Worm (Caenorhabditis elegans) whole organism, L4 larva: Measurements from ENCODE around the gene mes-6.

Experiments used
- F44E2.7 ChIP-seq: fragments of 200-800 bp; sonication (Bioruptor generic); IDR thresholded peaks from 2 replicates; pipeline ENCODE4 v2.1.2; 2022; ENCODE audit warnings: missing genetic modification characterization, missing compliant biosample characterization
- F49E8.2 ChIP-seq: sonication (generic microtip); optimal IDR thresholded peaks from 2 replicates; lab custom pipeline; 2016; ENCODE audit warnings: missing compliant biosample characterization, mild to moderate bottlenecking, missing genetic modification characterization, borderline replicate concordance
- T26A8.4 ChIP-seq: fragments of 200-800 bp; sonication (Bioruptor generic); IDR thresholded peaks from 2 replicates; pipeline ENCODE4 v1.3.6; 2022; ENCODE audit warnings: missing genetic modification characterization, missing compliant biosample characterization
- Y105C5A.15 ChIP-seq: fragments of 200-800 bp; sonication (Bioruptor generic); IDR thresholded peaks from 2 replicates; pipeline ENCODE4 v1.3.6; 2022; ENCODE audit warnings: missing genetic modification characterization, missing compliant biosample characterization
- Y75B8A.6 ChIP-seq: fragments of 200-800 bp; sonication (Bioruptor generic); IDR thresholded peaks from 2 replicates; pipeline ENCODE4 v1.3.6; 2022; ENCODE audit warnings: missing genetic modification reagents, missing genetic modification characterization, missing compliant biosample characterization
- ceh-20 ChIP-seq: fragments of 200-800 bp; sonication (Bioruptor generic); IDR thresholded peaks from 2 replicates; pipeline ENCODE4 v1.3.6; 2022; ENCODE audit warnings: missing genetic modification reagents, missing genetic modification characterization, missing compliant biosample characterization
- daf-12 ChIP-seq: fragments of 150-350 bp; optimal IDR thresholded peaks from 2 replicates; lab custom pipeline; 2014; ENCODE audit warnings: missing biosample characterization, missing genetic modification reagents, missing genetic modification characterization
- daf-16 ChIP-seq, 3 experiments: sonication (generic microtip); optimal IDR thresholded peaks; 2 replicates each; lab custom pipeline; 2016 to 2017; ENCODE audit warnings: missing genetic modification characterization in 3 of 3, missing genetic modification reagents in 3 of 3, mild to moderate bottlenecking in 2 of 3, missing compliant biosample characterization in 2 of 3, missing biosample characterization in 1 of 3, moderate library complexity in 1 of 3
- dmd-6 ChIP-seq: fragments of 200-800 bp; sonication (Bioruptor generic); IDR thresholded peaks from 2 replicates; pipeline ENCODE4 v1.3.6; 2022; ENCODE audit warnings: missing genetic modification reagents, missing genetic modification characterization, missing compliant biosample characterization
- dmd-8 ChIP-seq: fragments of 200-800 bp; sonication (Bioruptor generic); IDR thresholded peaks from 2 replicates; pipeline ENCODE4 v1.3.6; 2022; ENCODE audit warnings: missing genetic modification characterization, missing compliant biosample characterization
- dpl-1 ChIP-seq: fragments of 150-350 bp; optimal IDR thresholded peaks from 2 replicates; lab custom pipeline; 2014; ENCODE audit warnings: missing biosample characterization, missing genetic modification reagents, missing genetic modification characterization
- hlh-11 ChIP-seq: fragments of 200-800 bp; sonication (Bioruptor generic); optimal IDR thresholded peaks from 2 replicates; lab custom pipeline; 2018; ENCODE audit warnings: mild to moderate bottlenecking, missing genetic modification characterization, missing compliant biosample characterization
- hlh-30 ChIP-seq: sonication (generic microtip); optimal IDR thresholded peaks from 2 replicates; lab custom pipeline; 2017; ENCODE audit warnings: antibody characterized with exemption, mild to moderate bottlenecking, missing genetic modification characterization, missing compliant biosample characterization; ENCODE audit not compliant: insufficient read depth
- hmg-1.1 ChIP-seq: fragments of 200-800 bp; sonication (Bioruptor generic); IDR thresholded peaks from 2 replicates; pipeline ENCODE4 v1.3.6; 2022; ENCODE audit warnings: missing genetic modification reagents, missing genetic modification characterization, missing compliant biosample characterization
- lim-7 ChIP-seq: fragments of 200-800 bp; sonication (Bioruptor generic); IDR thresholded peaks from 2 replicates; pipeline ENCODE4 v1.3.6; 2022; ENCODE audit warnings: missing genetic modification characterization, missing compliant biosample characterization
- lin-1 ChIP-seq: fragments of 200-800 bp; sonication (Bioruptor generic); IDR thresholded peaks from 2 replicates; pipeline ENCODE4 v1.3.6; 2022; ENCODE audit warnings: missing genetic modification reagents, missing genetic modification characterization, missing compliant biosample characterization
- lin-15B ChIP-seq: fragments of 150-350 bp; sonication (generic microtip); optimal IDR thresholded peaks from 3 replicates; lab custom pipeline; 2014; ENCODE audit warnings: missing biosample characterization, missing genetic modification characterization
- lin-29 ChIP-seq: fragments of 200-800 bp; sonication (Bioruptor generic); IDR thresholded peaks from 2 replicates; pipeline ENCODE4 v1.3.6; 2022; ENCODE audit warnings: missing genetic modification reagents, missing genetic modification characterization, missing compliant biosample characterization
- madf-9 ChIP-seq: fragments of 200-800 bp; sonication (Bioruptor generic); conservative IDR thresholded peaks from 2 replicates; pipeline ENCODE4 v1.3.6; 2022; ENCODE audit warnings: missing genetic modification reagents, missing genetic modification characterization, missing compliant biosample characterization
- mdt-29 ChIP-seq: fragments of 200-800 bp; sonication (Bioruptor generic); IDR thresholded peaks from 2 replicates; pipeline ENCODE4 v1.3.6; 2022; ENCODE audit warnings: missing genetic modification reagents, missing genetic modification characterization, missing compliant biosample characterization
- mep-1 ChIP-seq: fragments of 150-350 bp; sonication (generic microtip); optimal IDR thresholded peaks from 3 replicates; lab custom pipeline; 2014; ENCODE audit warnings: missing biosample characterization, missing genetic modification characterization
- nhr-10 ChIP-seq: fragments of 150-350 bp; optimal IDR thresholded peaks from 2 replicates; lab custom pipeline; 2014; ENCODE audit warnings: missing biosample characterization, missing genetic modification characterization
- nhr-102 ChIP-seq: sonication (generic microtip); optimal IDR thresholded peaks from 2 replicates; lab custom pipeline; 2016; ENCODE audit warnings: mild to moderate bottlenecking, missing genetic modification characterization, moderate library complexity, missing compliant biosample characterization
- nhr-11 ChIP-seq: fragments of 150-350 bp; optimal IDR thresholded peaks from 2 replicates; lab custom pipeline; 2014; ENCODE audit warnings: missing biosample characterization, missing genetic modification characterization
- nhr-25 ChIP-seq: sonication (generic microtip); optimal IDR thresholded peaks from 2 replicates; lab custom pipeline; 2017; ENCODE audit warnings: missing genetic modification characterization, mild to moderate bottlenecking, missing compliant biosample characterization, antibody characterized with exemption, moderate library complexity, borderline replicate concordance; ENCODE audit not compliant: insufficient read depth
- nhr-41 ChIP-seq: fragments of 200-800 bp; sonication (Bioruptor generic); IDR thresholded peaks from 2 replicates; pipeline ENCODE4 v1.3.6; 2022; ENCODE audit warnings: missing genetic modification reagents, missing genetic modification characterization, missing compliant biosample characterization
- nhr-6 ChIP-seq: fragments of 150-350 bp; optimal IDR thresholded peaks from 2 replicates; lab custom pipeline; 2014; ENCODE audit warnings: missing biosample characterization, missing genetic modification characterization
- pha-4 ChIP-seq, 2 experiments: fragments of 150-350 bp in 1 of 2; fragments of 200-800 bp in 1 of 2; sonication (Bioruptor generic) in 1 of 2; IDR thresholded peaks in 1 of 2; optimal IDR thresholded peaks in 1 of 2; 2 replicates each; pipeline versions ENCODE4 v1.3.6 to Lab custom; 2014 to 2022; ENCODE audit warnings: missing genetic modification characterization in 2 of 2, missing genetic modification reagents in 2 of 2, missing biosample characterization in 1 of 2, missing compliant biosample characterization in 1 of 2
- rbr-2 ChIP-seq: sonication (generic microtip); optimal IDR thresholded peaks from 2 replicates; lab custom pipeline; 2016; ENCODE audit warnings: missing genotype, missing genetic modification characterization, missing compliant biosample characterization
- skn-1 ChIP-seq: fragments of 150-350 bp; optimal IDR thresholded peaks from 2 replicates; lab custom pipeline; 2014; ENCODE audit warnings: missing biosample characterization, missing genetic modification characterization
- tra-1 ChIP-seq: fragments of 200-800 bp; sonication (Bioruptor generic); IDR thresholded peaks from 2 replicates; pipeline ENCODE4 v1.3.6; 2022; ENCODE audit warnings: missing genetic modification reagents, missing genetic modification characterization, missing compliant biosample characterization
- unc-62 ChIP-seq, 3 experiments: fragments of 150-350 bp in 1 of 3; sonication (generic microtip); optimal IDR thresholded peaks in 2 of 3; peaks in 1 of 3; 1 replicate in 1 of 3; 2 replicates in 2 of 3; lab custom pipeline; 2014 to 2017; ENCODE audit warnings: missing biosample characterization in 3 of 3, missing genetic modification characterization in 3 of 3, missing genetic modification reagents in 3 of 3, missing genotype in 1 of 3
- zip-11 ChIP-seq: fragments of 200-800 bp; sonication (Bioruptor generic); IDR thresholded peaks from 2 replicates; pipeline ENCODE4 v1.3.6; 2022; ENCODE audit warnings: missing genetic modification characterization, missing compliant biosample characterization

The mes-6 gene

DNA sequence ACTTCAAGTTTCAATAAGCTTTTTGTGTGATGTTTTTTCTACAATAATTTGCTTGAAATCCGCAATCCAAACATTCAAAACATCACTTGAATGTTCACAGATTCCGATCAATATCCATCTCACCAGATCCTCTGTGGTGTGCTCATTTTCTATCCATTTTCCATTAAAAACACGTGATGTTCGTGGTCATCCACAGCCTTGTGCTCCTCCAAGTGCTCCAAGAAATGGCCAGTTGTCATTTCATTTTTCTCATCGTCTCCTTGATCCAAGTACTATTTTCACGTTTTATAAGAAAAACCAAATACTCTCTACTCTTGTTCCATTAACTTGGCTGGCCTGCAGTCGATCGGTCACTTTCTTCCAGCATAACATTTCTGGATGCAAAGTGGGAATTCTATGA, 34.9 kb upstream of the mes-6 start:
- TF ChIP-seq tra-1 (GFP tag; lab: Robert Waterston, UW) (no peak), hmg-1.1 (GFP tag; lab: Robert Waterston, UW) (0 out of 2 replicates have a peak, but pooled peaks have one; percentile 20), nhr-11 (tag; lab: Kevin White, UChicago) (peak; percentile 30), daf-16 (GFP tag; optimal IDR thresholded peaks at IDR 0.05; lab: Kevin White, UChicago) (peak in 1 of 2 experiments; percentile 14), daf-16 (tag; optimal IDR thresholded peaks at IDR 0.05; lab: Kevin White, UChicago) (no peak), Y75B8A.6 (GFP tag; lab: Robert Waterston, UW) (no peak), pha-4 (GFP tag; IDR thresholded peaks at IDR 0.05; lab: Robert Waterston, UW) (no peak), pha-4 (tag; optimal IDR thresholded peaks at IDR 0.05; lab: Kevin White, UChicago) (no peak), skn-1 (tag; lab: Kevin White, UChicago) (no peak), lin-15B (tag; lab: Kevin White, UChicago) (no peak), nhr-25 (tag; lab: Kevin White, UChicago) (no peak), madf-9 (GFP tag; lab: Robert Waterston, UW) (no peak), F44E2.7 (GFP tag; lab: Robert Waterston, UW) (no peak), daf-12 (tag; lab: Kevin White, UChicago) (no peak), hlh-30 (tag; lab: Kevin White, UChicago) (no peak), nhr-102 (tag; lab: Kevin White, UChicago) (no peak), lin-29 (GFP tag; lab: Robert Waterston, UW) (no peak), ceh-20 (GFP tag; lab: Robert Waterston, UW) (no peak), T26A8.4 (GFP tag; lab: Robert Waterston, UW) (no peak), lin-1 (no peak), hlh-11 (tag; lab: Kevin White, UChicago) (peak; percentile 8), unc-62 (GFP tag; optimal IDR thresholded peaks at IDR 0.05 in 1 of 2; lab: Kevin White, UChicago) (no peak), unc-62 (tag; optimal IDR thresholded peaks at IDR 0.05; lab: Kevin White, UChicago) (no peak), nhr-41 (GFP tag; lab: Robert Waterston, UW) (no peak), F49E8.2 (tag; lab: Kevin White, UChicago) (no peak)

DNA sequence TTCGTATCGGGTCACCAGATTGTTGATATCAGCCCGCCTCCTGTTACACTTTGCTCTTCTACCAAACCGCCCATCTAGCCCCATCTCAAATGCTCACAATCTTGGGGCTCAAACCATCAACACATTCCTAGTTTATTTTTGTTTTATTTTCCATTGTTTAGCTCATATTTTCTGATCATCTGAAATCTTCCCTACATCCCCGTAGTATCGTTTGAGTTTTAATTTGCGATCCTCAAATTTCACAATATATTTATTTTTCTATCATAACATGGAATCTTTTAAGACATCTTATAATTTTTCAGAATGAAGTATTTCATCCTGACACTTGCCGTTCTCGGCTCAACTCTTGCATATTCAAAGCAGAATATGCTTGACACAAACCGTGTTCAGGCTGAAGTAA, 34.2 kb upstream of the mes-6 start, which contains the start of gene spp-10:
TSS of gene spp-10 (plus strand) at position 301 of the 400 bp plus-strand sequence.
- TF ChIP-seq dmd-8 (GFP tag; lab: Robert Waterston, UW) (no peak), daf-16 (GFP tag; optimal IDR thresholded peaks at IDR 0.05; lab: Kevin White, UChicago) (peak in 1 of 2 experiments; percentile 3), daf-16 (tag; optimal IDR thresholded peaks at IDR 0.05; lab: Kevin White, UChicago) (no peak)

DNA sequence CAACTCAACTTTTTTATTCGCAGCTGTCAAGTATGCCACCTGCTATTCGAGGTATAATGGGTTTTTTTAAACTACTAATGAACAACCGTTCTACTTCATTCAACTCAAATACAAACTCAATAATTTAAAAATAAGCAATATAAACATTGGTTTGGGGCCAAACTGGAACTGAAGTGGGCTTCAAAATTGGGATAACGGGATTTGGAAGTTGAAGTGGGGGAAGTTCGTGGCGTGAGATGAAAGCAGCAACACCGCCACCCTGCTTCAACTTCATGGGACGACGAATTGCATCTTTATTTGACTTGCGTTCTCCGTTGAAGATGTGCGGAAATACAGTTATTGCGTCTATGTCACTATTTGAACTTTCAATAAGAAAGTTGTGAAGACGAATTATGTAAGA, 32.6 kb upstream of the mes-6 start:
- no peak for TF ChIP-seq dpl-1 (GFP tag; lab: Kevin White, UChicago)
- TF ChIP-seq Y105C5A.15 = no peak
- no peak for TF ChIP-seq rbr-2 (tag; lab: Kevin White, UChicago)
- no peak for TF ChIP-seq zip-11 (GFP tag; lab: Robert Waterston, UW)
- no peak for TF ChIP-seq nhr-6 (tag; lab: Kevin White, UChicago)
- no peak for TF ChIP-seq nhr-10 (tag; lab: Kevin White, UChicago)
- TF ChIP-seq hlh-11 (tag; lab: Kevin White, UChicago) = no peak
- 0 out of 2 replicates have a peak, but pooled peaks have one; percentile 24 for TF ChIP-seq lim-7
- TF ChIP-seq mep-1 = no peak
- TF ChIP-seq daf-16 (GFP tag; optimal IDR thresholded peaks at IDR 0.05; lab: Kevin White, UChicago) = peak in 1 of 2 experiments; percentile 78
- no peak for TF ChIP-seq daf-16 (tag; optimal IDR thresholded peaks at IDR 0.05; lab: Kevin White, UChicago)
- 0 out of 2 replicates have a peak, but pooled peaks have one; percentile 60 for TF ChIP-seq T26A8.4 (GFP tag; lab: Robert Waterston, UW)
- TF ChIP-seq mdt-29 (GFP tag; lab: Robert Waterston, UW) = no peak
- TF ChIP-seq dmd-6 = no peak
- TF ChIP-seq Y75B8A.6 (GFP tag; lab: Robert Waterston, UW) = 0 out of 2 replicates have a peak, but pooled peaks have one; percentile 15
- TF ChIP-seq, all 104 proteins: peak for 4
